Worm (Caenorhabditis elegans): ENCODE measurements around the gene T05C12.11.

Gene T05C12.11

ce11 chrII:8131413-8131966, 38.8 kb downstream of the T05C12.11 start (continued):
- TF ChIP-seq rec-8 (tag; optimal IDR thresholded peaks at IDR 0.05) (no peak), Y53F4B.3 (GFP tag; IDR thresholded peaks at IDR 0.05) (no peak), hmg-1.2 (GFP tag; IDR thresholded peaks at IDR 0.05) (peak; percentile 54; the same call in 1 of the 2 replicates), Y53G8AR.9 (GFP tag; conservative IDR thresholded peaks at IDR 0.05) (0 out of 2 replicates have a peak, but pooled peaks have one; percentile 18), athp-1 (tag; optimal IDR thresholded peaks at IDR 0.05) (no peak)

- TF ChIP-seq cebp-2 (GFP tag; IDR thresholded peaks at IDR 0.05) (no peak), dox-1 (GFP tag; IDR thresholded peaks at IDR 0.05) (0 out of 2 replicates have a peak, but pooled peaks have one; percentile 11), cebp-1 (GFP tag; IDR thresholded peaks at IDR 0.05) (no peak), cebp-1 (tag; optimal IDR thresholded peaks at IDR 0.05) (peak; percentile 28), hmg-1.2 (GFP tag; IDR thresholded peaks at IDR 0.05) (0 out of 2 replicates have a peak, but pooled peaks have one; percentile 5)
Measured at ce11 chrII:8130792-8131191, 39.5 kb downstream of the T05C12.11 start.

ce11 chrII:8129495-8130010, 40.7 kb downstream of the T05C12.11 start, which contains the start of gene ulp-4:
TSS of gene ulp-4 (plus strand) at chrII:8129960.
- TF ChIP-seq nhr-80 (tag; optimal IDR thresholded peaks at IDR 0.05) (peak; percentile 66), ceh-27 (GFP tag; optimal IDR thresholded peaks at IDR 0.05) (no peak), cebp-1 (GFP tag; IDR thresholded peaks at IDR 0.05) (no peak), cebp-1 (tag; optimal IDR thresholded peaks at IDR 0.05) (no peak), ztf-6 (GFP tag; IDR thresholded peaks at IDR 0.05) (no peak)

DNA sequence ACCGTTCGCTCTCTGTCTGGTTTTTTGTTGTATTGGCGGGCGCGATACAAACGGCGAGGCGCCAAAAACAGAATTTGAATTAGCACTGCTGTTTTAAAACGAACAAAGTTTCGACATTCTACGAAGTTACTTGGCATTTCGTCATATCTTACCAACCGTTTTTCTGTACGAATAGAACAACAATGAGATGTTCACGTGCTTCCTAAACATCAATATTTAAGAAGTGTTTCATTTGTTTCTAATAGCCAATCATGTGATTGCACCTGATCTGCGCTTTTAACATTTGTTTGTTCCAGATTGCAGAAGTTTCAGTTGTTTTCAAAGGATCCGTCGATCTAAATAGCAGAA, 41.3 kb downstream of the T05C12.11 start:
- TF ChIP-seq dox-1 (GFP tag; IDR thresholded peaks at IDR 0.05) (no peak), ztf-22 (GFP tag; optimal IDR thresholded peaks at IDR 0.05) (no peak), hrde-1 (tag; optimal IDR thresholded peaks at IDR 0.05; ENCODE audit: borderline replicate concordance) (no peak), zfh-2 (GFP tag; conservative IDR thresholded peaks at IDR 0.05) (0 out of 2 replicates have a peak, but pooled peaks have one; percentile 5), cebp-1 (GFP tag; IDR thresholded peaks at IDR 0.05) (0 out of 2 replicates have a peak, but pooled peaks have one; percentile 29), cebp-1 (tag; optimal IDR thresholded peaks at IDR 0.05) (peak; percentile 85), efl-1 (GFP tag; optimal IDR thresholded peaks at IDR 0.05) (peak; percentile 13)

DNA sequence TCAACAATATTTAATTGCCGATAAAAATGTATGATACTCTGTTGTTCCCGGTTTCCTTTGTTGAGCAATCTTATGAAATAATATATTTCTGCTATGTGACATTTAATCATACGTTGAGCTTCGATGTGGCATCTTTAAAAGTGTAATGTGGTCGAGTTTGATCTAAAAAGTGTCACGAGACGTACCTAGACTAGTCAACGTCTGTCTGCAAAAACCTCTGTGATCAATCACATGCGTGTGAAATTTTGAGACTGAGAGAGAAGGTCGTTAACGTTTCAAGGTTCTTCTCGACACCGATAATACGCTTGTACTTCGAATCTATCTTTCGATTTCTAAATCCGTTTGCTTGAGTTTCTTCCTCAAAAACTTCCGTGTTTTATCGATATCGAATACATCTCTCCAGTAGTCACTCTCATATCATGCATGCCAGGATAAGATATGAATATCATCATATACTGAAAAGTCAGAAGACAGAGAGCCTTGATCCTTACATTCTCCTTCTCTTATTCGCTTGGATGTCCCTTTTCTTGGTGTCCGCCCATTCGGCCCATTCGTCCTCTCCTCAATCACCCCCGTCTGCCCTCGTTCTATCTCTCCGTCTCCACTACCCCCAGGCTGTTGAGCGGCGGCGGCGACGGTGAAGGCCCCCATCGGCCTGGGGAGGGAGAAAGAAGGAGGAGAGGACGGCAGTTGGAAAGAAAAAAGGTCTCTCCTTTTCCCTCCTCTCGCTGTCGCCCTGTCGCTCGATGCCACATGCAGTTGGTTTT, 41.8 kb downstream of the T05C12.11 start:
- no peak for TF ChIP-seq akir-1 (GFP tag; optimal IDR thresholded peaks at IDR 0.05)
- peak; percentile 72 for TF ChIP-seq F52B5.7 (tag; optimal IDR thresholded peaks at IDR 0.05)
- TF ChIP-seq Y53G8AR.9 (GFP tag; conservative IDR thresholded peaks at IDR 0.05): no peak
- TF ChIP-seq hsf-1 (GFP tag; IDR thresholded peaks at IDR 0.05): no peak
- no peak for TF ChIP-seq F22D6.2 (tag; optimal IDR thresholded peaks at IDR 0.05)
- TF ChIP-seq T07F8.4 (tag; optimal IDR thresholded peaks at IDR 0.05): no peak
- no peak for TF ChIP-seq ceh-100 (GFP tag; IDR thresholded peaks at IDR 0.05)
- TF ChIP-seq C06A6.2 (GFP tag; conservative IDR thresholded peaks at IDR 0.05): no peak
- no peak for TF ChIP-seq aptf-2 (GFP tag; conservative IDR thresholded peaks at IDR 0.05)
- no peak for TF ChIP-seq K11D2.4 (GFP tag; IDR thresholded peaks at IDR 0.05)
- TF ChIP-seq pbrm-1 (GFP tag; IDR thresholded peaks at IDR 0.05): no peak
- no peak for TF ChIP-seq ceh-58 (GFP tag; IDR thresholded peaks at IDR 0.05)
- no peak for TF ChIP-seq ztf-18 (tag; optimal IDR thresholded peaks at IDR 0.05)
- TF ChIP-seq dox-1 (GFP tag; IDR thresholded peaks at IDR 0.05): peak; percentile 65
- no peak for TF ChIP-seq F57C9.4 (tag; optimal IDR thresholded peaks at IDR 0.05)
- TF ChIP-seq egrh-3 (GFP tag; IDR thresholded peaks at IDR 0.05): peak; percentile 90
- TF ChIP-seq Y67H2A.10 (GFP tag; conservative IDR thresholded peaks at IDR 0.05): no peak
- no peak for TF ChIP-seq Y95B8A.8 (GFP tag; IDR thresholded peaks at IDR 0.05)
- no peak for TF ChIP-seq athp-1 (tag; optimal IDR thresholded peaks at IDR 0.05)
- TF ChIP-seq sptf-2 (GFP tag; optimal IDR thresholded peaks at IDR 0.05): no peak
- TF ChIP-seq ceh-40 (GFP tag; IDR thresholded peaks at IDR 0.05): peak; percentile 55; the same call in 1 of the 2 replicates
- TF ChIP-seq ets-4 (GFP tag; optimal IDR thresholded peaks at IDR 0.05): no peak
- no peak for TF ChIP-seq sea-2 (GFP tag; IDR thresholded peaks at IDR 0.05)
- no peak for TF ChIP-seq nfya-2 (GFP tag; IDR thresholded peaks at IDR 0.05)
- TF ChIP-seq Y79H2A.3 (GFP tag; conservative IDR thresholded peaks at IDR 0.05): no peak
- no peak for TF ChIP-seq F57A8.1 (GFP tag; optimal IDR thresholded peaks at IDR 0.05)
